Fruit fly (Drosophila melanogaster): ENCODE data around the gene CG15170.

DNA sequence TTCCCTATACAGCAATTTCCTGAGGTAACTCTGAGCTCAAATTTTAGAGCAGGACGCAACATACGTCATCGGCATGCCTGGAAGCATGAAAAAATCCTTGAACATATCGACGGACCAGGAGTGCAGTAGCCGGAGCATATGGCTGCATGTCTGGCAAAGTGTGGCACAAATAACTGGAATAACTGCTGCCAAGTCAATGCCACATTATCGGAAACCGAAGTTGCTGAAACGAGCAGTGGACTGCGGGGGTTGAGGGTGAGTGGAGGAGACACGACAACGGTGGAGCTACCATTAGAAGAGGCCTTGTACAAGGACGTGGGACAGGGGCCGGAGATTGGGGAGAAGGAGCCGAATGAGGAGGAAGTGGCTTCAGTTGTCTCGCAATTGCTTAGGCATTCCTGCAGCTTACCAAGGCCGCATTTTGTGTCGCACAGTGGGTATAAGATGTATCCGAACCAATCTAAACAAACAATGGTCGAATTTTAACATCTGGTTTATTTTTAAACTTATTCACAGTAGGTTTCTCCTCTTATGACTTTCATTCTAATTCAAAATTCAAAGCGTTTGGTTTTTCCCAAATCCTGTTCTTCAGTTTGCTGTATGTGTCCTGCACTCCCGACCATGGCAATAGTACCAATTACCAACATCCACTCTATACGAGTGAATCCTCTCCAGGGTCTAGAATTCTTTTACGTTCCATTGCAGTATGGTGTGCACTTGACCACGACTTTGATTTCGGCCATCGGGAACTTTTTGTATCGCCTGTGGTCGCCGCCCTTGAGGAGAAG is 44.1 kb downstream of the CG15170 start, which contains the start of gene CG46304:
- TF ChIP-seq usp (GFP tag; optimal IDR thresholded peaks at IDR 0.05) (no peak), pan (optimal IDR thresholded peaks at IDR 0.05) (no peak), Dll (optimal IDR thresholded peaks at IDR 0.05) (no peak)

All from whole organism.